Fruit fly (Drosophila melanogaster): ENCODE measurements around the gene CG3862.

- TF ChIP-seq CG13204 (GFP tag; optimal IDR thresholded peaks at IDR 0.05) (no peak), D1 (tag; optimal IDR thresholded peaks at IDR 0.05) (no peak), CG14655 (GFP tag; optimal IDR thresholded peaks at IDR 0.05) (no peak), Snoo (tag; optimal IDR thresholded peaks at IDR 0.05) (peak; percentile 46), CG9948 (tag; optimal IDR thresholded peaks at IDR 0.05) (no peak), CG15710 (tag; optimal IDR thresholded peaks at IDR 0.05) (peak; percentile 28)
Measured at dm6 chr2L:852647-853111, 27.0 kb upstream of the CG3862 start, which contains the start of the genes CG4291 and kraken.

All from whole organism, pupa.